Worm (Caenorhabditis elegans) whole organism, mixed stage, embryonic: Measurements from ENCODE around the gene C36C9.5.

Experiments used
- blmp-1 ChIP-seq: fragments of 150-350 bp; optimal IDR thresholded peaks from 2 replicates; lab custom pipeline; 2014; ENCODE audit warnings: missing biosample characterization, missing genetic modification characterization
- ceh-43 ChIP-seq: fragments of 200-800 bp; sonication (Bioruptor generic); optimal IDR thresholded peaks from 2 replicates; lab custom pipeline; 2018; ENCODE audit warnings: mild to moderate bottlenecking, missing genetic modification characterization, moderate library complexity, missing compliant biosample characterization
- ces-1 ChIP-seq: fragments of 150-350 bp; optimal IDR thresholded peaks from 2 replicates; lab custom pipeline; 2014; ENCODE audit warnings: missing biosample characterization, missing genetic modification reagents, missing genetic modification characterization
- elt-3 ChIP-seq: fragments of 150-350 bp; optimal IDR thresholded peaks from 2 replicates; lab custom pipeline; 2014; ENCODE audit warnings: missing biosample characterization, missing genetic modification characterization
- lin-13 ChIP-seq: fragments of 150-350 bp; optimal IDR thresholded peaks from 2 replicates; lab custom pipeline; 2014; ENCODE audit warnings: missing biosample characterization, missing genetic modification characterization
- mep-1 ChIP-seq: fragments of 150-350 bp; optimal IDR thresholded peaks from 2 replicates; lab custom pipeline; 2017; ENCODE audit warnings: missing biosample characterization, missing genetic modification reagents, missing genetic modification characterization, inconsistent platforms
- nhr-237 ChIP-seq: fragments of 150-350 bp; optimal IDR thresholded peaks from 2 replicates; lab custom pipeline; 2014; ENCODE audit warnings: missing biosample characterization, missing genetic modification characterization
- nhr-76 ChIP-seq: sonication (generic microtip); optimal IDR thresholded peaks from 2 replicates; lab custom pipeline; 2017; ENCODE audit warnings: missing biosample characterization, missing genetic modification characterization
- pha-4 ChIP-seq: fragments of 150-350 bp; optimal IDR thresholded peaks from 2 replicates; lab custom pipeline; 2018; ENCODE audit warnings: missing biosample characterization, missing genetic modification reagents, missing genetic modification characterization
- snpc-4 ChIP-seq: fragments of 150-350 bp; optimal IDR thresholded peaks from 2 replicates; lab custom pipeline; 2014; ENCODE audit warnings: missing biosample characterization, missing genetic modification characterization
- sptf-1 ChIP-seq: sonication (generic microtip); optimal IDR thresholded peaks from 2 replicates; lab custom pipeline; 2017; ENCODE audit warnings: mild to moderate bottlenecking, missing genetic modification characterization, moderate library complexity, missing compliant biosample characterization
- unc-62 ChIP-seq: fragments of 150-350 bp; optimal IDR thresholded peaks from 2 replicates; lab custom pipeline; 2014; ENCODE audit warnings: missing biosample characterization, missing genetic modification reagents, missing genetic modification characterization
- ztf-11 ChIP-seq: fragments of 150-350 bp; optimal IDR thresholded peaks from 2 replicates; lab custom pipeline; 2014; ENCODE audit warnings: missing biosample characterization, missing genetic modification characterization

ce11 chrX:1674056-1674455 lies 29.7 kb downstream of the C36C9.5 start, which contains the start of gene tbx-31:
- no peak for TF ChIP-seq sptf-1 (tag; lab: Kevin White, UChicago)
- TF ChIP-seq blmp-1 (tag; lab: Kevin White, UChicago): no peak
- TF ChIP-seq ceh-43 (GFP tag; lab: Kevin White, UChicago): no peak
- TF ChIP-seq pha-4 (tag; lab: Kevin White, UChicago): no peak
- TF ChIP-seq snpc-4 (tag; lab: Kevin White, UChicago): no peak
- no peak for TF ChIP-seq elt-3 (tag; lab: Kevin White, UChicago)
- TF ChIP-seq ces-1 (GFP tag; lab: Kevin White, UChicago): no peak
- TF ChIP-seq lin-13: no peak
- TF ChIP-seq nhr-237 (tag; lab: Kevin White, UChicago): no peak
- TF ChIP-seq mep-1 (tag; lab: Kevin White, UChicago): no peak
- TF ChIP-seq unc-62 (GFP tag; lab: Kevin White, UChicago): no peak
- no peak for TF ChIP-seq ztf-11 (tag; lab: Kevin White, UChicago)
- TF ChIP-seq nhr-76 (tag; lab: Kevin White, UChicago): no peak
